Worm (Caenorhabditis elegans): Measurements from ENCODE around the gene eel-1.

The eel-1 gene

DNA sequence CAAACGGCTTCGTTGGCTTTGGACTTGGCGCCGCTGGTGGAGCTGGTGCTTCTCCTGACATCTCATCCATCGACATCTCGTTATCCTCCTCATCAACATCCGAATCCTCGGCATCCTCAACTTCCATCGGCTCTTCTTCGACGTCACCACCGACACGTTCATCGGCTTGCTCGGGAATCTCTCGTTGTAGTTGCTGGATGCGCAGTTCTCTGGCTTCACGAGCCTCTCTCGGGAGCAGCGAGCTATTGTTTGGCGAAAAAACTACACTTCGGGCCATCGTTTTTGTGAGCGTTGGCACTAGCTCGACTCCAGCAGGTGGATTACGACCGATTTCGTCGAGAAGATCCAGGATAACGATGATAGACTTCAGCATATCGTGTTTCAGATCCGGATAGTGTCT lies 3.9 kb downstream of the eel-1 start:
- TF ChIP-seq madf-5 (GFP tag; IDR thresholded peaks at IDR 0.05) (no peak), unc-62 (GFP tag; optimal IDR thresholded peaks at IDR 0.05 in 1 of 2) (no peak), unc-62 (tag; optimal IDR thresholded peaks at IDR 0.05) (no peak), ceh-28 (tag; optimal IDR thresholded peaks at IDR 0.05) (no peak), rbr-2 (tag; optimal IDR thresholded peaks at IDR 0.05) (no peak), set-16 (GFP tag; IDR thresholded peaks at IDR 0.05) (peak; percentile 63)

DNA sequence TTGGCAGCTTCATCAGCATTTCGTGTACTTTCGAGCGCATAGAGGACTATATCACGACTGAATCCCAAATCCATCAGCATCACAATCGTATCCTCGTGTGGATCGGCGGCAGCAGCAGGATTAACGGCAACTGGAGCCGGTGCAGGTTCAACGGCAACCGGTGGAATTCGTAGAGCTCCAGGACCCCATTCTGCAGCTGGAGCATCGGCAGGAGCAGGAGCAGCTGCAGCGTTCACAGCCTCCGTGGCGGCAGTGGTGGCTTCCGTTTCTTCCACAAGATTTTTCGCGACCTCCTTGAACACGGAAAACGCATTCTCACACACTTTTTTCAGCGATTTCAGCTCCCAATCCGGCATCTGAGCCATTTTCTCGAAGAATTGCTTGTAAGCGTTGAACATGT lies 5.7 kb downstream of the eel-1 start:
- no peak for TF ChIP-seq nhr-237 (tag; optimal IDR thresholded peaks at IDR 0.05)
- TF ChIP-seq aly-2 (tag; optimal IDR thresholded peaks at IDR 0.05): no peak
- TF ChIP-seq dve-1 (tag; optimal IDR thresholded peaks at IDR 0.05; ENCODE audit: insufficient read depth): no peak
- TF ChIP-seq ces-1 (GFP tag; optimal IDR thresholded peaks at IDR 0.05): no peak
- no peak for TF ChIP-seq nhr-28 (tag; optimal IDR thresholded peaks at IDR 0.05)
- no peak for TF ChIP-seq lir-3 (tag; optimal IDR thresholded peaks at IDR 0.05)
- TF ChIP-seq lin-13 (GFP tag; optimal IDR thresholded peaks at IDR 0.05): no peak
- no peak for TF ChIP-seq R02D3.7 (tag; optimal IDR thresholded peaks at IDR 0.05)
- peak; percentile 46 for TF ChIP-seq aha-1 (tag)
- no peak for TF ChIP-seq lsy-2 (tag; optimal IDR thresholded peaks at IDR 0.05)
- no peak for TF ChIP-seq ztf-7 (tag; optimal IDR thresholded peaks at IDR 0.05)
- TF ChIP-seq rbr-2 (tag; optimal IDR thresholded peaks at IDR 0.05): no peak
- TF ChIP-seq pqm-1 (tag; optimal IDR thresholded peaks at IDR 0.05): no peak
- TF ChIP-seq nhr-10 (tag; optimal IDR thresholded peaks at IDR 0.05): no peak
- TF ChIP-seq arid-1 (GFP tag; conservative IDR thresholded peaks at IDR 0.05): no peak
- TF ChIP-seq set-16 (GFP tag; IDR thresholded peaks at IDR 0.05): peak; percentile 90
- TF ChIP-seq unc-39 (tag; optimal IDR thresholded peaks at IDR 0.05): no peak
- TF ChIP-seq pha-4 (GFP tag; IDR thresholded peaks at IDR 0.05): 0 out of 2 replicates have a peak, but pooled peaks have one; percentile 47
- TF ChIP-seq pha-4 (tag; optimal IDR thresholded peaks at IDR 0.05): no peak
- no peak for TF ChIP-seq mdt-29 (GFP tag; IDR thresholded peaks at IDR 0.05)

DNA sequence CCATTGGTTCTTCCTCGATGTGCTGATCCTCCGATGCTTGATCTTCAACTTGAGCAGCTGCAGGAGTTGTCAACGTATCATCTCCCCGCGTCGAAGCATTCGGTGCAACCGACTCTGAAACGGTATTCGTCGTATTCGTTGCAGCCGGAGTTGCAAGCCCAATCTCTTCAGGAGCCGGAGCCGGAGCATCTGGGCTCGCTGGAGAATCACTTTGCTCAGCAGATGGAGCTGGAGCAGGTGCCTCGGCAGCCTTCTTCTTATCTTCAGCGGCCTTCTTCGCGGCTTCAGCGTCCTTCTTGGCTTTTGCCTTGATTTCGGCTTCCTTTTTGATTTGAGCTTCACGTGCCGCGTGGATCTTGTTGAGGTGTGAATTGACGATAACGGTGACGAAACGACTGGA lies 11.2 kb downstream of the eel-1 start:
- peak; percentile 90 for TF ChIP-seq set-16 (GFP tag; IDR thresholded peaks at IDR 0.05)
- TF ChIP-seq lsy-2 (tag; optimal IDR thresholded peaks at IDR 0.05): no peak

DNA sequence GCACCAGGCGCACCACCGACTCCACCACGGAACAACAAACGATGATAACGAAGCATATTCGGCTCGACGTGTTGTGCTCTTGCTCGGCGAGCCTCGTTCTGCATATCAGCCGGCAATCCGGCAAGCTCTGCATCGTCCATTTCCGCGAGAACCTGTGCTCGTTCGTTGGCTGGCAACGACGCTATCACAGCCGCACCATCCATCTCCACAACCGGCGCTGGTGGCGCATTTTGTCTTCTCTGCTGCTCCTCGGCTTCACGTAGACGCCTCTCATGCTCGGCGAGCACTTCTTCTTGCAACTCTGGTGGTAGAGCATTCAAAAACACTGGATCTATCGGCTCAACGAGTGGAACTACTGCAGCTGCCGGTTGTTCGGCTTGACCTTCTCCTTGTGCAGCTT lies 12.0 kb downstream of the eel-1 start:
- TF ChIP-seq ceh-82 (tag; optimal IDR thresholded peaks at IDR 0.05) (no peak), jun-1 (tag; optimal IDR thresholded peaks at IDR 0.05) (no peak), sdz-12 (GFP tag; optimal IDR thresholded peaks at IDR 0.05) (no peak), set-16 (GFP tag; IDR thresholded peaks at IDR 0.05) (peak; percentile 84)

DNA sequence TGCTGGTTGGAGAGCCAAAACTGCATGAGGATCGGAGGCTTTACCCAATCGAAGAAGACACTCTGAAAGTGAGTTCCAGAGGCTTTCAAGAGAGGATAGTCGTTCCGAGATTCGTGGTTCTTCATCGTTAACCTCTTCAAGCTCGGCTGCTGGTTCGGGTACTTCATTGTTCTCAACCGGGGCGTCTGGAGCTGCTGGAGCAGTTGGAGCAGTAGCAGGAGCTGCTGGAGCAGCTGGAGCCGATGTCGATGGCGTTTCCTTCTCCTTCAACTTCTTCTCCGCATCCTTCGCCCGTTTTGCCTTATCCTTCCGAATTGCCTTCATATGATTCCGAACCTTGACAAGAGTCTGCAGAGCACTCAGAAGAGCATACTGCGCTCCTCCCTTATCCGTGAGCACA lies 14.5 kb downstream of the eel-1 start:
- TF ChIP-seq spr-1 (tag; optimal IDR thresholded peaks at IDR 0.05) (no peak), nhr-237 (tag; optimal IDR thresholded peaks at IDR 0.05) (no peak), nhr-76 (tag; optimal IDR thresholded peaks at IDR 0.05) (no peak), dmd-6 (GFP tag; IDR thresholded peaks at IDR 0.05) (no peak), unc-62 (GFP tag; optimal IDR thresholded peaks at IDR 0.05 in 1 of 2) (peak in 1 of 2 experiments; percentile 79), unc-62 (tag; optimal IDR thresholded peaks at IDR 0.05) (no peak), F44E2.7 (GFP tag; IDR thresholded peaks at IDR 0.05) (no peak), D1046.2 (GFP tag; IDR thresholded peaks at IDR 0.05) (no peak), set-16 (GFP tag; IDR thresholded peaks at IDR 0.05) (peak; percentile 69)

DNA sequence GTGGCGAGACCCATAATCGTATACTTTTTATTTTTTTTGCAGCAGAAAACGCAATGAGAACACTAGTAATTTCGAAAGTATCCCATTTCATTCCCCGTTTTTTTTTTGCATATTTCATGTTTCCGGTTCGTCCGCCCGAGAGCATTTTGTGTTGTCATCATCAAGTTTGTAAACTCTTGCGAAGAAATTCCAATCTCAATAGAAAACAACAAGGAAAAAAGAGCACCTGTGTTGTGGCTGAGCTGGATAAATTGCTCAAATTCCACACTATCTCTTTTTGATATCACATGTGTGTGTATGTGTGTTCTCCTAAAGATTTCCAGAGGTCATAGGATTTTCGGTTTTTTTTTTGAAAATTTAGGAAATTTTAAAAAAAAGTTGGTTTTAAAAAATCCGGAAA lies 17.9 kb downstream of the eel-1 start:
- TF ChIP-seq lin-38 (GFP tag; IDR thresholded peaks at IDR 0.05): peak; percentile 38; the same call in 1 of the 2 replicates
- peak in 1 of 2 experiments; percentile 25 for TF ChIP-seq daf-16 (GFP tag; optimal IDR thresholded peaks at IDR 0.05)
- TF ChIP-seq daf-16 (tag; optimal IDR thresholded peaks at IDR 0.05): no peak
- 0 out of 2 replicates have a peak, but pooled peaks have one; percentile 35 for TF ChIP-seq T26A8.4 (GFP tag; IDR thresholded peaks at IDR 0.05)
- peak in 1 of 2 experiments; percentile 36 for TF ChIP-seq hif-1 (tag; optimal IDR thresholded peaks at IDR 0.05)
- TF ChIP-seq dmd-8 (GFP tag; IDR thresholded peaks at IDR 0.05): no peak
- TF ChIP-seq arid-1 (GFP tag; conservative IDR thresholded peaks at IDR 0.05): 0 out of 2 replicates have a peak, but pooled peaks have one; percentile 38
- TF ChIP-seq F37D6.2 (tag; optimal IDR thresholded peaks at IDR 0.05): no peak
- TF ChIP-seq egl-27 (tag; optimal IDR thresholded peaks at IDR 0.05): no peak
- TF ChIP-seq unc-130 (GFP tag; optimal IDR thresholded peaks at IDR 0.05): no peak
- TF ChIP-seq lsy-2 (tag; optimal IDR thresholded peaks at IDR 0.05): peak in 1 of 2 experiments; percentile 5

Measured in whole organism, L4 larva.